Worm (Caenorhabditis elegans) whole organism, dauer: ENCODE results near the gene F25B5.6.

Experiments
- unc-62 ChIP-seq: sonication (generic microtip); optimal IDR thresholded peaks from 2 replicates; lab custom pipeline; 2017; ENCODE audit warnings: missing biosample characterization, missing genetic modification reagents, missing genetic modification characterization

Gene F25B5.6

DNA sequence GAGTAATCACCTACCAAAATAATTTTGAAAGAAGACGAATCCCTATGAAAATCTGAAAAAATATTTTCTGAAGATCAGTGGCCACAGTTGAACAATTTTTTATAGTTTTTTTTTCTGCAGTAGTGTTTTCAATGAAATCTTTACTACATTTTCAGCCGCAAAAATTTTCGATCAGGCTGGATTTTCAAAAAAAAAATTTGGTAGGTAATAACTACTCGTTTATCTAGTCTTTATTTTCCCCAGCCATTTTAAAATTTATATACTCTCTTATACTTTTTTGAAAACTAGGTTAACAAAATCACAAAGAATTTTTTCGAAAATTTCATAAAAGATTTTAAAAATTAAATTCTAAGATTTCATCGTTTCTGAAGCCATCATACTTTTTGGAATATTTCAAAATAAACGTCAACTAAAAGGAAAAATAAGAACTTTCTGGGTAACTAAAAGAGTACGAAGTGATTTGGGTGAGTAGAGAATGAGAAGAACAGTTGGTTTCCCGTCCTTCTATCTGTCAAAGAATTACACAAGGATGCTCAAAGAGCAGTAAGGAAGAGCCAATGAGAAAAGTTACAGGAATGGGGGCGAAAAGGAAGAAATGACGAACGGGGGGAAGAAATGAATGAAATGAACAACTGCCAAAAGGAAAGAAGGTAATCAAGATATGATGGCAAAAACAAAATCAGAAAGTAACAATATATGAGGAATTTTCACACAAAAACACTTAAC lies 26.6 kb upstream of the F25B5.6 start, which contains the start of gene mlp-1:
Gene mlp-1, minus strand, starts transcription at position 51 of the 726 bp plus-strand sequence.
- no peak for TF ChIP-seq unc-62 (GFP tag; lab: Kevin White, UChicago)

ce11 chrIII:5967640-5968039 lies 19.1 kb upstream of the F25B5.6 start:
- no peak for TF ChIP-seq unc-62 (GFP tag; lab: Kevin White, UChicago)

- TF ChIP-seq unc-62 (GFP tag; lab: Kevin White, UChicago), result no peak
Observed at ce11 chrIII:5965839-5966463, 17.4 kb upstream of the F25B5.6 start, which contains the start of gene dct-6. TSS of gene dct-6 (plus strand) at chrIII:5966413.

DNA sequence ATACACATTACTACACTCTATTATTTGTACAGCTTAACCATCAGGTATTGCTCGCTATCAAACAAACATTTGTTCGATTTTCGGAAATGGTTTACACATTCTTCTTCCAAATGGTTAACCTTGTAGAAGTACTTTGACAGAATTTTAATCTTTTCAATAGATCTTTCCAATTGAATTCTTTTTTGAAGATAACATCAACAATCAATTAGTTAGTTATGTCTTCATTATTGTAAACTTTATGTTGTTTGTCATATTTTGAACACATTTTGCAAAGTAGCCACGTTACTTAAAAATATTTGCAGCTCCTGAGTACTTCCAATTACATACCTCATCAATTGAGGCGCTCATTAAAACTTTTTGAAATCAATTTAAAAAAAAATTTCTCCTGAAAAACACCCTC lies 16.8 kb upstream of the F25B5.6 start:
- no peak for TF ChIP-seq unc-62 (GFP tag; lab: Kevin White, UChicago)

- no peak for TF ChIP-seq unc-62 (GFP tag; lab: Kevin White, UChicago)
Observed at ce11 chrIII:5964058-5964632, 15.6 kb upstream of the F25B5.6 start.

ce11 chrIII:5961560-5961959 lies 13.0 kb upstream of the F25B5.6 start:
- TF ChIP-seq unc-62 (GFP tag; lab: Kevin White, UChicago), result no peak

DNA sequence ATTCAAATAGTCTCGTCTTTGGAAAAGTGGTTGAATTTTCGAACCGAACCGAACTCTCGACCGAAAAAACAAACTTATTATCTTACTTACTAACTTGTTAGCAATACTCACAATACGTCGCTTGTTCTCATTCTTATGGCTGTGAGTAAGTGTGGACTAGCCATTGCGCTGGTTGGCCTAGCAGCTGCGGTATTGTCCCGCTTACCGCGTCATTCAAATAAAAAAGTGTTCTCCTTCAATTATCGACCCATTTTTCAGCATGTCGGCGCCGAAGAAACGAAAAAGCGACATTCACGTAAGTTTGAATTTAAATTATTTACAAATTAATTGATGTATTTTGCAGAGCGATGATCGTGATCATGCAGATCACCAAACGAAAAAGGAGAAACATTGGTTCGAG lies 10.5 kb upstream of the F25B5.6 start:
- no peak for TF ChIP-seq unc-62 (GFP tag; lab: Kevin White, UChicago)

ce11 chrIII:5958172-5958886 lies 9.8 kb upstream of the F25B5.6 start, which contains the start of the genes nono-1 and nop-1:
TSS of gene nono-1 (minus strand) at chrIII:5958246.
TSS of gene nop-1 (plus strand) at chrIII:5958722.
- TF ChIP-seq unc-62 (GFP tag; lab: Kevin White, UChicago), result no peak

ce11 chrIII:5953913-5954290 lies 5.4 kb upstream of the F25B5.6 start:
- TF ChIP-seq unc-62 (GFP tag; lab: Kevin White, UChicago), result no peak

- TF ChIP-seq unc-62 (GFP tag; lab: Kevin White, UChicago), result no peak
Observed at ce11 chrIII:5953041-5953912, 4.7 kb upstream of the F25B5.6 start.

DNA sequence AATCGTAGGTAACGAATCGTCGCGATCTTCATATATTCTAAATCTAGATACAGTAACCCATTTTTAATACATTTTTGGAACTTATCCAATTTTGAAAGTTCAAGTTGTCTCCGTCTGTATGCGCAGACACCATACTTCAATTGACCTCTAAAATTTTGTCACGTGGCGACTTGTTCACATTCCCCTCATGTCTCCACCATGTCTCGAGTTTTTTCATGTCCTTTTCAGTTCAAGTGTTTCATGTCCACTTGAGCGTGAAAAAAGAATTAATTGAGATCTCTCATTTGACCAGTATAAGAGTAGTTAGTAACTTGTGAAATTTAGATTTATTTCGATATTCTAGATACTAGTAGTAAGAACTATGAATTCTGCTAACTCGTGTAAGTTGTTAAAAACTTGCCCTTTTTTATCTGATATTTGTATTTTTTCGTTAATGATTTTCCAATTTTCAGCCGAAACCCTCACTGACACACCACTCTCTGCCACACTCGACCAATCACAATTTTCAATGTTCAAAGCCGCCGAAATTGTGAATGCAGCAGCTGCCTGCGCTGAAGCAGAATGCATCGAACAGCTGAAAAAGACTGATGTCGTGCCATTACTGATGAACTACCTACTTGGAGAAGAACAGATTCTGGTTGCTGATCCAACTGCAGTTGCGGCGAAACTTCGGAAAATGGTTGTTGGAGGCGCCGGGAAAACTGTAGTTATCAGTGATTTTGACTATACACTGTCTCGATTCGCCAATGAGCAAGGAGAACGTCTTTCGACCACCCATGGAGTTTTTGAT lies 3.3 kb upstream of the F25B5.6 start:
- TF ChIP-seq unc-62 (GFP tag; lab: Kevin White, UChicago), result no peak

- TF ChIP-seq unc-62 (GFP tag; lab: Kevin White, UChicago), result no peak
Observed at ce11 chrIII:5950756-5951345, 2.3 kb upstream of the F25B5.6 start.

DNA sequence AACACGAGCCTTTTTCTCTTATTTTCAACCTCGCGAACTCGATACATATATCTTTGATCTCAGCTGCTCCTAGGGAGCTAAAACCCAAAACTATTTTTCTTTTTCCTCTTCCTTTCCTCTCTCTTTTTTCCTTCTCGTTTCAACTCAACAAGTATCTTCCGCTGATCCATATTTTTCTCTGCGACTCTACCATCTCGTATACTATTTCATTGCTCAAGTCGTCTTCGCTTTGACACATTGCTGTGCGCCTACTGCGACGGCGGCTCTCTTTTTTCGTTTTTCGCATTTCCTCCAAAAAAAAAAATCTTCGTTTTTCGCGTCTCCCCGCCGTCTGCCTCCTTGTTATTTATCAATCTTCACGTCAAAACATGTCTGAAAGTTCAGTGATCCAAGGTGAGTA lies 1.3 kb upstream of the F25B5.6 start:
- TF ChIP-seq unc-62 (GFP tag; lab: Kevin White, UChicago), result no peak

DNA sequence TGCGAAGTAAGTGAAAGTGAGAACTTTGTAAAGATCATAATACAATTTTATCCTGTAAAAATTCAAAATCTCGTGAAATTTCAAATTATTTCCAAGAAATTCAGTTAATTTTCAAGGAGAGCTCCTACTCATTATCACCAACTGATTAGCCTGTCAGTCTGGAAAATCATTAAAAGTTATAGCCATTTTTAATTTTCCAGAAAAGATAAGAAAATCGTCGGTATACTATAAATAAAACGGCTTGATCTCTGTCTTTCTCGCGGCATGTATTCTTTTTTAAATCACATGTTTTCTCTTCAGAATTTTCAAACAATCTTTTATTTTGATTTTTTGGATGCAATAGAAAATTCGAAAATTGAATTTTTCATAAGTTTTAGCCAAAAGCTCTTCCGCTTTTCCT lies 453 bp upstream of the F25B5.6 start:
- TF ChIP-seq unc-62 (GFP tag; lab: Kevin White, UChicago), result no peak
